Fruit fly (Drosophila melanogaster): Measurements from ENCODE around the gene CG13625.

DNA sequence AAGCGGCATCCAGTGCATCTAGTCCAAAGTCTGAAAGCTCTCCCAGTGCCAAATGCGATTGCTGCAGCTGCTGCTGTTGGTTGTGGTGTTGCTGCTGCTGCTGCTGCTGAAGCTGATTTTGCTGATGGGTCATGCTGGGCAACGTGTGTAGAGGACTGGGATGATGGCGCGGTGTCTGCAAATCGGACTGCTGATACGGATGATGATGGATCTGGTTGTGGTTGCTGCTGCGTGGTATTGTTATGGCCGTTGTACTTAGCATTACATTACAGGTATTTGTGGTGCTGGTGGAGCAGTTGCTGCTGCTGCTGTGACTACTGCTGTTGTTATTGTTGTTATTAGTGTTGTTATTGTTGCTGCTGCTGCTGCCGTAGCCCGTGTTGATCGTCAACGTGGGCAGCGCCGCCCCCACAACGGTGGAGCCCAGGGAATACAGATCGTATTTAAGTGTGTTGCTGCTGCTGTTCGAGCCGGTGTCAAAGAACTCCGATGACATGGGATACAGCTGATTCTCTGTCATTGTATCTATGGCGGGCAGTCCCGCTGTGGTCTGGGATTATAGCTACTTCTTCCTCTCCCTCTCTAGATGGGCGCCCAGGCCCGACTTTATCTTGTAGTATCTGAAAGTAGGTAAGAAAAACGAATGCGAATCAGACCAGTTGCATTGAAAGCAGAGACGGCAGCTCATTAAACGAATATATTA is 22.5 kb downstream of the CG13625 start:
- TF ChIP-seq CG12768 (GFP tag; optimal IDR thresholded peaks at IDR 0.05): no peak
- TF ChIP-seq Mnt (GFP tag; optimal IDR thresholded peaks at IDR 0.05): no peak
